Worm (Caenorhabditis elegans): ENCODE measurements around the gene spp-13.

The spp-13 gene

ce11 chrX:8404308-8405085, 13.8 kb downstream of the spp-13 start (continued):
- TF ChIP-seq B0019.2 (GFP tag; conservative IDR thresholded peaks at IDR 0.05) (0 out of 2 replicates have a peak, but pooled peaks have one; percentile 38), lin-35 (GFP tag; optimal IDR thresholded peaks at IDR 0.05) (peak in 1 of 3 experiments; percentile 35), unc-62 (GFP tag; optimal IDR thresholded peaks at IDR 0.05) (no peak), F10E7.11 (tag; optimal IDR thresholded peaks at IDR 0.05) (peak; percentile 74), lsy-27 (tag; optimal IDR thresholded peaks at IDR 0.05; ENCODE audit: borderline replicate concordance, insufficient read depth) (peak; percentile 12), let-607 (tag; optimal IDR thresholded peaks at IDR 0.05) (peak; percentile 76 to 86), Y95B8A.8 (GFP tag; IDR thresholded peaks at IDR 0.05) (peak; percentile 52; the same call in 1 of the 2 replicates), F33H1.4 (GFP tag; IDR thresholded peaks at IDR 0.05) (peak; percentile 34; the same call in 1 of the 2 replicates), nhr-27 (tag; optimal IDR thresholded peaks at IDR 0.05) (peak; percentile 87), B0035.1 (tag; optimal IDR thresholded peaks at IDR 0.05) (peak; percentile 86), rcor-1 (GFP tag; IDR thresholded peaks at IDR 0.05) (peak; percentile 89), akir-1 (GFP tag; optimal IDR thresholded peaks at IDR 0.05) (peak; percentile 33), attf-5 (GFP tag; optimal IDR thresholded peaks at IDR 0.05) (peak; percentile 91), atf-7 (tag; optimal IDR thresholded peaks at IDR 0.05) (peak; percentile 88), dpff-1 (tag; optimal IDR thresholded peaks at IDR 0.05) (peak; percentile 91), B0261.1 (tag; optimal IDR thresholded peaks at IDR 0.05) (peak; percentile 99), ztf-28 (GFP tag; IDR thresholded peaks at IDR 0.05) (peak; percentile 87; the same call in 1 of the 2 replicates), ceh-58 (GFP tag; IDR thresholded peaks at IDR 0.05) (0 out of 2 replicates have a peak, but pooled peaks have one; percentile 78), lag-1 (GFP tag; IDR thresholded peaks at IDR 0.05) (no peak), Y56A3A.18 (GFP tag; IDR thresholded peaks at IDR 0.05) (peak; percentile 96), F57A8.1 (GFP tag; optimal IDR thresholded peaks at IDR 0.05) (peak; percentile 70), ztf-22 (GFP tag; optimal IDR thresholded peaks at IDR 0.05) (peak; percentile 87), F52B5.7 (tag; optimal IDR thresholded peaks at IDR 0.05) (peak; percentile 93), gei-17 (GFP tag; optimal IDR thresholded peaks at IDR 0.05) (peak; percentile 84), tlf-1 (GFP tag; optimal IDR thresholded peaks at IDR 0.05) (peak; percentile 72), ceh-79 (tag; optimal IDR thresholded peaks at IDR 0.05) (peak; percentile 98), bed-2 (GFP tag; IDR thresholded peaks at IDR 0.05) (peak; percentile 84), unc-130 (GFP tag; optimal IDR thresholded peaks at IDR 0.05) (peak; percentile 51), somi-1 (GFP tag; optimal IDR thresholded peaks at IDR 0.05) (peak; percentile 89), F37B4.10 (GFP tag; IDR thresholded peaks at IDR 0.05) (0 out of 2 replicates have a peak, but pooled peaks have one; percentile 88), mxl-1 (tag; optimal IDR thresholded peaks at IDR 0.05) (peak; percentile 94), ZK185.1 (tag; optimal IDR thresholded peaks at IDR 0.05; ENCODE audit: poor library complexity, severe bottlenecking) (peak; percentile 90), B0336.3 (GFP tag; IDR thresholded peaks at IDR 0.05) (no peak; the same call in 1 of the 2 replicates), egl-44 (GFP tag; IDR thresholded peaks at IDR 0.05) (peak; percentile 93), lin-26 (GFP tag; IDR thresholded peaks at IDR 0.05) (peak; percentile 98), hrde-1 (tag; optimal IDR thresholded peaks at IDR 0.05; ENCODE audit: borderline replicate concordance) (peak; percentile 93), mcd-1 (GFP tag; IDR thresholded peaks at IDR 0.05) (no peak; the same call in 1 of the 2 replicates), madf-6 (GFP tag; IDR thresholded peaks at IDR 0.05) (peak; percentile 59; the same call in 1 of the 2 replicates), athp-1 (tag; optimal IDR thresholded peaks at IDR 0.05) (no peak), hmg-1.2 (GFP tag; IDR thresholded peaks at IDR 0.05) (peak; percentile 93), nhr-179 (tag; optimal IDR thresholded peaks at IDR 0.05) (peak; percentile 84), F57C9.4 (tag; optimal IDR thresholded peaks at IDR 0.05) (peak; percentile 70), snpc-1.1 (tag; optimal IDR thresholded peaks at IDR 0.05; ENCODE audit: insufficient read depth) (peak; percentile 17), F23B12.7 (tag; optimal IDR thresholded peaks at IDR 0.05; ENCODE audit: insufficient read depth) (peak; percentile 86), snpc-3.4 (tag; optimal IDR thresholded peaks at IDR 0.05) (peak; percentile 76)
